Fruit fly (Drosophila melanogaster): ENCODE measurements around the gene PH4alphaNE2.

- TF ChIP-seq rn (GFP tag; IDR thresholded peaks at IDR 0.05) (no peak), CG14655 (GFP tag; optimal IDR thresholded peaks at IDR 0.05) (no peak), CG13204 (GFP tag; optimal IDR thresholded peaks at IDR 0.05) (no peak), Pif1A (GFP tag; optimal IDR thresholded peaks at IDR 0.05) (no peak), EcR (GFP tag; optimal IDR thresholded peaks at IDR 0.05) (no peak), CG8159 (tag; optimal IDR thresholded peaks at IDR 0.05) (no peak)
Observed at dm6 chr3R:30505561-30506037, 6.4 kb downstream of the PH4alphaNE2 start, which contains the start of the genes PH4alphaSG1 and CG15539.

Measured in whole organism, pupa.